Fruit fly (Drosophila melanogaster) whole organism, adult: ENCODE results near the gene CG6059.
A peak's percentile ranks its signal among the peaks of the same experiment; 100 is the strongest.

Source experiments
- CG11617 ChIP-seq: fragments of 200-800 bp; sonication (Bioruptor generic); optimal IDR thresholded peaks from 2 replicates; lab custom pipeline; 2017; ENCODE audit warnings: mild to moderate bottlenecking, missing biosample characterization, missing genetic modification reagents, missing genetic modification characterization
- CG12768 ChIP-seq: fragments of 200-800 bp; sonication (Bioruptor generic); optimal IDR thresholded peaks from 2 replicates; lab custom pipeline; 2017; ENCODE audit warnings: missing biosample characterization, missing genetic modification characterization, mild to moderate bottlenecking, moderate library complexity, missing genetic modification reagents
- CG14711 ChIP-seq: fragments of 200-800 bp; sonication (Bioruptor generic); optimal IDR thresholded peaks from 2 replicates; lab custom pipeline; 2018; ENCODE audit warnings: missing biosample characterization, mild to moderate bottlenecking, missing genetic modification characterization, moderate library complexity
- CG1620 ChIP-seq: fragments of 200-800 bp; sonication (Bioruptor generic); optimal IDR thresholded peaks from 2 replicates; lab custom pipeline; 2016; ENCODE audit warnings: missing biosample characterization, missing genetic modification characterization
- CG33017 ChIP-seq: fragments of 200-800 bp; sonication (Bioruptor generic); optimal IDR thresholded peaks from 2 replicates; lab custom pipeline; 2018; ENCODE audit warnings: missing biosample characterization, mild to moderate bottlenecking, missing genetic modification characterization, moderate library complexity
- CG5204 ChIP-seq: fragments of 200-800 bp; sonication (Bioruptor generic); optimal IDR thresholded peaks from 2 replicates; lab custom pipeline; 2016; ENCODE audit warnings: missing biosample characterization, missing genetic modification characterization
- CG7045 ChIP-seq: fragments of 200-800 bp; sonication (Bioruptor generic); optimal IDR thresholded peaks from 2 replicates; lab custom pipeline; 2017; ENCODE audit warnings: missing biosample characterization, mild to moderate bottlenecking, missing genetic modification characterization
- CG7101 ChIP-seq: fragments of 200-800 bp; sonication (Bioruptor generic); optimal IDR thresholded peaks from 2 replicates; lab custom pipeline; 2018; ENCODE audit warnings: missing biosample characterization, mild to moderate bottlenecking, missing genetic modification characterization, moderate library complexity
- Clk ChIP-seq: fragments of 200-800 bp; sonication (Bioruptor generic); optimal IDR thresholded peaks from 2 replicates; lab custom pipeline; 2017; ENCODE audit warnings: missing biosample characterization, missing genetic modification characterization
- Crg-1 ChIP-seq: fragments of 200-800 bp; sonication (Bioruptor generic); optimal IDR thresholded peaks from 2 replicates; lab custom pipeline; 2016; ENCODE audit warnings: missing biosample characterization, missing genetic modification characterization
- Hr96 ChIP-seq: fragments of 200-800 bp; sonication (Bioruptor generic); optimal IDR thresholded peaks from 2 replicates; lab custom pipeline; 2016; ENCODE audit warnings: missing biosample characterization, missing genetic modification characterization
- Mnt ChIP-seq: fragments of 200-800 bp; sonication (Bioruptor generic); optimal IDR thresholded peaks from 2 replicates; lab custom pipeline; 2016; ENCODE audit warnings: missing biosample characterization, mild to moderate bottlenecking, missing genetic modification characterization
- bab1 ChIP-seq: fragments of 200-800 bp; sonication (Bioruptor generic); optimal IDR thresholded peaks from 3 replicates; lab custom pipeline; 2019; ENCODE audit warnings: missing biosample characterization, mild to moderate bottlenecking, missing genetic modification characterization, moderate library complexity
- cic ChIP-seq: fragments of 200-800 bp; sonication (Bioruptor generic); optimal IDR thresholded peaks from 2 replicates; lab custom pipeline; 2017; ENCODE audit warnings: missing biosample characterization, mild to moderate bottlenecking, missing genetic modification characterization, moderate library complexity
- cnc ChIP-seq, 2 experiments: fragments of >200 bp; optimal IDR thresholded peaks; 2 replicates each; lab custom pipeline; 2017
- kay ChIP-seq: fragments of 200-800 bp; sonication (Bioruptor generic); peaks from one replicate; lab custom pipeline; 2016; ENCODE audit warnings: missing biosample characterization, missing genetic modification characterization, borderline replicate concordance
- ovo ChIP-seq: fragments of 200-800 bp; sonication (Bioruptor generic); optimal IDR thresholded peaks from 2 replicates; lab custom pipeline; 2016; ENCODE audit warnings: missing biosample characterization, missing genetic modification characterization
- pad ChIP-seq: fragments of 200-800 bp; sonication (Bioruptor generic); optimal IDR thresholded peaks from 3 replicates; lab custom pipeline; 2017; ENCODE audit warnings: missing biosample characterization, missing genetic modification characterization, mild to moderate bottlenecking, moderate library complexity, missing genetic modification reagents
- tj ChIP-seq: fragments of 200-800 bp; sonication (Bioruptor generic); optimal IDR thresholded peaks from 3 replicates; lab custom pipeline; 2017; ENCODE audit warnings: missing biosample characterization, mild to moderate bottlenecking, missing genetic modification characterization, moderate library complexity
- toe ChIP-seq: fragments of 200-800 bp; sonication (Bioruptor generic); optimal IDR thresholded peaks from 2 replicates; lab custom pipeline; 2016; ENCODE audit warnings: missing biosample characterization, missing genetic modification characterization

Gene CG6059

DNA sequence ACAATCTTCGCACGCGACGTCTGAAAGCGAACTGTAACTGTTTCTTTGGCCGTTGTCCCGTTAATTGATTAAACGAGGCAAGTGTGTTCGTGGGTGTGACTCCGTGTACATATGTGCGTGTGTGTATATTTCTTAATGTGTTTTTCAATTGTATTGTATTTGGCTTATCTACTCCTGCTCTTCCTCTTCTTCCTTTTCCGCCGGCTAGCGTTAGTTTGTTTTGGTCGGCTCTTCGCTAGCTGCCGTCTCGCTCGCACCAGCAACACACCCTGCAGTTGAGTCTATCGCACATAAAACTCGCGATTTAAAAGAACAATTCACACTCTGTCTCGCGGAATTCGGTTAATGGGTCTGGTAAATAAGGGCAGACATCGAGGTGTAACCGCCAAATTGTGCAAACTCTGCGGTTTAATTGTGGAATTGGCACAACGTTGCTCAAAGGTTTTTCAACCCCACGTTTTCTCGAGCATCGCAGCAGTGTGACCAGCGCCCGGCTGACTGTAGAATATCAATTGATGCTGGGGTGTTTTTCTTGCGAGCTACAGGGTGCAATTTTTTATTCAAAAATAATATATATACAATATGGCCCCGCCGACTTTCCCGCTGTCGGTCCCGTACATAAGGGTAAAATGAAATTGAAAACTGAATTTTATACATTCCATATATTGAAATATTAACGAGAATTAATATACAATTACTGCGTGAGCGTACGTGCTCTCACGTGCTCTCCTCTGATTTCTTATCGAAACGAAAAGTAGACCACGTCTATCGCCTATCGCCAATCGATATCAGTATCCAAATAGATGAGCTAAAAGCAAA is 12.5 kb downstream of the CG6059 start, which contains the start of the genes gb and CG5815:
TSS of gene gb (minus strand) at position 487 of the 819 bp plus-strand sequence.
TSS of gene CG5815 (plus strand) at position 783 of the 819 bp plus-strand sequence.
- TF ChIP-seq CG14711 (tag; lab: Kevin White, UChicago) (peak; percentile 85), bab1 (peak; percentile 92), Mnt (GFP tag; lab: Kevin White, UChicago) (peak; percentile 90), CG12768 (peak; percentile 90), cnc (optimal IDR thresholded peaks at IDR 0.05; lab: Kevin White, UChicago) (no peak), ovo (GFP tag; lab: Kevin White, UChicago) (peak; percentile 81), Hr96 (GFP tag; lab: Kevin White, UChicago) (peak; percentile 84), CG7101 (tag; lab: Kevin White, UChicago) (peak; percentile 86), CG11617 (GFP tag; lab: Kevin White, UChicago) (peak; percentile 90), toe (GFP tag; lab: Kevin White, UChicago) (peak; percentile 93), CG5204 (GFP tag; lab: Kevin White, UChicago) (peak; percentile 88), kay (no peak), pad (GFP tag; lab: Kevin White, UChicago) (peak; percentile 76), CG33017 (tag; lab: Kevin White, UChicago) (peak; percentile 85), cic (peak; percentile 96), CG1620 (GFP tag; lab: Kevin White, UChicago) (peak; percentile 91), tj (GFP tag; lab: Kevin White, UChicago) (peak; percentile 86), Clk (peak; percentile 83), CG7045 (GFP tag; lab: Kevin White, UChicago) (peak; percentile 91), Crg-1 (GFP tag; lab: Kevin White, UChicago) (peak; percentile 83)

DNA sequence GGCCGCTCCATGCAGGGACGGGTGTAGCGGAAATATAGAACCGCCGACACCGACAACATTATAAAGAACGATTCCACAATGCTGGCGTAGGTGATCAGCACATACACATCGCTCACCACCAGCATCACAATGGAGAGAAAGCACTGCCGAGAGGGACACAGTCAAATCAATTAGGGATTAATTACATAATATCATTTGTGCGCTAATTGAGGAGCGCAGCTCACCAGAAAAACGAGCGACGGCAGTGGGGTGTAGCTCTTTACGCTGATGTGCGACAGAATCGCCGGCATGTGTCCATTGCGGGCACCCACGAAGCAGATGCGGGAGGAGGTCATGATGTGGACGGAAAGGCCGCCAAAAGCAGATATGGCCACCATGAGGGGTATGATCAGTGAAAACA is 15.0 kb downstream of the CG6059 start:
- TF ChIP-seq Clk: no peak
- TF ChIP-seq CG7101 (tag; lab: Kevin White, UChicago): no peak
- TF ChIP-seq bab1: no peak
- TF ChIP-seq CG5204 (GFP tag; lab: Kevin White, UChicago): no peak
- TF ChIP-seq cic: no peak
- TF ChIP-seq Hr96 (GFP tag; lab: Kevin White, UChicago): no peak
- no peak for TF ChIP-seq CG12768
- no peak for TF ChIP-seq CG14711 (tag; lab: Kevin White, UChicago)
- no peak for TF ChIP-seq toe (GFP tag; lab: Kevin White, UChicago)
- no peak for TF ChIP-seq Mnt (GFP tag; lab: Kevin White, UChicago)
- TF ChIP-seq pad (GFP tag; lab: Kevin White, UChicago): no peak
- no peak for TF ChIP-seq CG1620 (GFP tag; lab: Kevin White, UChicago)
- TF ChIP-seq tj (GFP tag; lab: Kevin White, UChicago): no peak
- TF ChIP-seq cnc (optimal IDR thresholded peaks at IDR 0.05; lab: Kevin White, UChicago): no peak
- no peak for TF ChIP-seq kay

DNA sequence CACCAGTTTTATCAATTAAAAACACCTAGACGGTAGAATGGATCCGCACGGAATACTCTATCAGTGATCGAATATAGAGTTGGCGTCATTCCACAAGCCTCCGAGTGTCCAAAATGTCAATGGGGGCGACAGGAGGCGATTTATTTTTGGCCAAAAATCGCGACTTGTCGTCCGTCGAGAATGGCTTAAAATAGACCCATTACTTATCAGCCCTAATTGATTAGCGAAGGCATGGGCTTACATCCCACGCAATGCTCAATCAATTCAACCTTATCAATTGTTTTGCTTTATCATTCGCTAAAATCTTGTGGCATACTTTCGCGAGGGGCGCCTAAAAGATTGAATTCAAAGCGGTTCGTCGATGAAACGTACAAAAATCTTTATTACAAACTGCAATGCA is 16.4 kb downstream of the CG6059 start:
- TF ChIP-seq Clk (no peak), CG33017 (tag; lab: Kevin White, UChicago) (no peak), CG7045 (GFP tag; lab: Kevin White, UChicago) (no peak), Crg-1 (GFP tag; lab: Kevin White, UChicago) (no peak), CG11617 (GFP tag; lab: Kevin White, UChicago) (no peak), CG14711 (tag; lab: Kevin White, UChicago) (no peak)

dm6 chr3R:27106134-27106694 is 18.3 kb downstream of the CG6059 start, which contains the start of gene CAH9:
Gene CAH9 (minus strand): TSS chr3R:27106184.
- no peak for TF ChIP-seq CG11617 (GFP tag; lab: Kevin White, UChicago)
- no peak for TF ChIP-seq CG1620 (GFP tag; lab: Kevin White, UChicago)
- TF ChIP-seq cic: no peak
- no peak for TF ChIP-seq pad (GFP tag; lab: Kevin White, UChicago)
- no peak for TF ChIP-seq cnc (optimal IDR thresholded peaks at IDR 0.05; lab: Kevin White, UChicago)
- no peak for TF ChIP-seq bab1
- TF ChIP-seq Mnt (GFP tag; lab: Kevin White, UChicago): no peak
- TF ChIP-seq tj (GFP tag; lab: Kevin White, UChicago): no peak
- TF ChIP-seq ovo (GFP tag; lab: Kevin White, UChicago): no peak
- TF ChIP-seq CG14711 (tag; lab: Kevin White, UChicago): no peak
- TF ChIP-seq Clk: no peak
- no peak for TF ChIP-seq Hr96 (GFP tag; lab: Kevin White, UChicago)
- no peak for TF ChIP-seq CG12768
- no peak for TF ChIP-seq CG5204 (GFP tag; lab: Kevin White, UChicago)

dm6 chr3R:27105439-27105838 is 19.0 kb downstream of the CG6059 start:
- TF ChIP-seq Crg-1 (GFP tag; lab: Kevin White, UChicago): no peak
- TF ChIP-seq cic: no peak
- TF ChIP-seq CG12768: no peak
- TF ChIP-seq CG5204 (GFP tag; lab: Kevin White, UChicago): no peak
- TF ChIP-seq Hr96 (GFP tag; lab: Kevin White, UChicago): no peak
- no peak for TF ChIP-seq CG14711 (tag; lab: Kevin White, UChicago)
- no peak for TF ChIP-seq CG33017 (tag; lab: Kevin White, UChicago)
- TF ChIP-seq toe (GFP tag; lab: Kevin White, UChicago): no peak
- no peak for TF ChIP-seq CG7045 (GFP tag; lab: Kevin White, UChicago)
- no peak for TF ChIP-seq Mnt (GFP tag; lab: Kevin White, UChicago)
- TF ChIP-seq bab1: no peak
- no peak for TF ChIP-seq tj (GFP tag; lab: Kevin White, UChicago)
- TF ChIP-seq CG11617 (GFP tag; lab: Kevin White, UChicago): no peak
